Worm (Caenorhabditis elegans) whole organism, L2 larva: ENCODE results near the gene srg-64.

Experiments
- C34F6.9 ChIP-seq: fragments of 150-350 bp; optimal IDR thresholded peaks from 2 replicates; lab custom pipeline; 2014; ENCODE audit warnings: missing biosample characterization, missing genetic modification characterization
- F13H6.1 ChIP-seq: sonication (generic microtip); optimal IDR thresholded peaks from 2 replicates; lab custom pipeline; 2016; ENCODE audit warnings: missing genetic modification characterization, missing compliant biosample characterization
- R02D3.7 ChIP-seq: fragments of 150-350 bp; optimal IDR thresholded peaks from 2 replicates; lab custom pipeline; 2014; ENCODE audit warnings: missing biosample characterization, missing genetic modification characterization
- Y55F3AM.14 ChIP-seq: fragments of 200-800 bp; sonication (Bioruptor generic); optimal IDR thresholded peaks from 2 replicates; lab custom pipeline; 2018; ENCODE audit warnings: mild to moderate bottlenecking, missing genetic modification characterization, missing compliant biosample characterization
- ZK546.5 ChIP-seq: sonication (generic microtip); optimal IDR thresholded peaks from 2 replicates; lab custom pipeline; 2017; ENCODE audit warnings: missing biosample characterization, missing genetic modification characterization
- alr-1 ChIP-seq: fragments of 150-350 bp; optimal IDR thresholded peaks from 2 replicates; lab custom pipeline; 2014; ENCODE audit warnings: missing biosample characterization, missing genetic modification characterization
- aly-2 ChIP-seq: fragments of 150-350 bp; optimal IDR thresholded peaks from 2 replicates; lab custom pipeline; 2014; ENCODE audit warnings: missing biosample characterization, missing genetic modification characterization
- ama-1 ChIP-seq: fragments of 150-350 bp; optimal IDR thresholded peaks from 2 replicates; lab custom pipeline; 2018; ENCODE audit warnings: inconsistent platforms
- blmp-1 ChIP-seq: sonication (generic microtip); optimal IDR thresholded peaks from 2 replicates; lab custom pipeline; 2017; ENCODE audit warnings: missing genetic modification characterization, mild to moderate bottlenecking, missing compliant biosample characterization, antibody characterized with exemption, moderate library complexity; ENCODE audit not compliant: insufficient read depth
- ceh-16 ChIP-seq: fragments of 150-350 bp; optimal IDR thresholded peaks from 2 replicates; lab custom pipeline; 2014; ENCODE audit warnings: missing biosample characterization, missing genetic modification characterization
- ceh-82 ChIP-seq: fragments of 150-350 bp; optimal IDR thresholded peaks from 2 replicates; lab custom pipeline; 2014; ENCODE audit warnings: missing biosample characterization, missing genetic modification characterization
- crh-2 ChIP-seq: sonication (generic microtip); optimal IDR thresholded peaks from 2 replicates; lab custom pipeline; 2017; ENCODE audit warnings: missing biosample characterization, missing genetic modification characterization
- dmd-4 ChIP-seq: sonication (generic microtip); optimal IDR thresholded peaks from 2 replicates; lab custom pipeline; 2017; ENCODE audit warnings: missing biosample characterization, missing genetic modification characterization
- egl-27 ChIP-seq: sonication (generic microtip); optimal IDR thresholded peaks from 3 replicates; lab custom pipeline; 2017; ENCODE audit warnings: missing biosample characterization, missing genetic modification reagents, missing genetic modification characterization
- elt-1 ChIP-seq: fragments of 150-350 bp; optimal IDR thresholded peaks from 2 replicates; lab custom pipeline; 2014; ENCODE audit warnings: missing biosample characterization, missing genetic modification characterization
- elt-3 ChIP-seq: sonication (generic microtip); optimal IDR thresholded peaks from 2 replicates; lab custom pipeline; 2017; ENCODE audit warnings: missing biosample characterization, missing genetic modification characterization
- fos-1 ChIP-seq: fragments of 150-350 bp; optimal IDR thresholded peaks from 2 replicates; lab custom pipeline; 2014; ENCODE audit warnings: missing biosample characterization, missing genetic modification characterization
- gmeb-1 ChIP-seq: fragments of 150-350 bp; optimal IDR thresholded peaks from 2 replicates; lab custom pipeline; 2014; ENCODE audit warnings: missing biosample characterization, missing genetic modification characterization
- lin-11 ChIP-seq: fragments of 150-350 bp; sonication (generic microtip); optimal IDR thresholded peaks from 2 replicates; lab custom pipeline; 2014; ENCODE audit warnings: missing biosample characterization, missing genetic modification characterization, inconsistent platforms, mixed read lengths
- lin-13 ChIP-seq: fragments of 150-350 bp; optimal IDR thresholded peaks from 2 replicates; lab custom pipeline; 2014; ENCODE audit warnings: missing biosample characterization, missing genetic modification reagents, missing genetic modification characterization
- lin-39 ChIP-seq: fragments of 150-350 bp; optimal IDR thresholded peaks from 2 replicates; lab custom pipeline; 2014; ENCODE audit warnings: missing biosample characterization, missing genetic modification reagents, missing genetic modification characterization
- lsy-2 ChIP-seq, 2 experiments: fragments of 150-350 bp in 1 of 2; sonication (generic microtip) in 1 of 2; optimal IDR thresholded peaks; 2 replicates each; lab custom pipeline; 2014 to 2017; ENCODE audit warnings: missing biosample characterization in 2 of 2, missing genetic modification characterization in 2 of 2
- mab-5 ChIP-seq: fragments of 150-350 bp; optimal IDR thresholded peaks from 2 replicates; lab custom pipeline; 2014; ENCODE audit warnings: missing biosample characterization, missing genetic modification characterization
- mbf-1 ChIP-seq: sonication (generic microtip); optimal IDR thresholded peaks from 2 replicates; lab custom pipeline; 2017; ENCODE audit warnings: missing biosample characterization, missing genetic modification characterization
- mdl-1 ChIP-seq, 2 experiments: fragments of 150-350 bp in 1 of 2; sonication (generic microtip) in 1 of 2; optimal IDR thresholded peaks; 2 replicates each; lab custom pipeline; 2017; ENCODE audit warnings: missing biosample characterization in 2 of 2, missing genetic modification characterization in 2 of 2
- nhr-10 ChIP-seq: sonication (generic microtip); optimal IDR thresholded peaks from 2 replicates; lab custom pipeline; 2017; ENCODE audit warnings: missing biosample characterization, missing genetic modification characterization
- nhr-11 ChIP-seq: fragments of 150-350 bp; optimal IDR thresholded peaks from 2 replicates; lab custom pipeline; 2014; ENCODE audit warnings: missing biosample characterization, missing genetic modification characterization
- nhr-12 ChIP-seq: fragments of 150-350 bp; optimal IDR thresholded peaks from 2 replicates; lab custom pipeline; 2014; ENCODE audit warnings: missing biosample characterization, missing genetic modification characterization
- nhr-129 ChIP-seq: fragments of 150-350 bp; optimal IDR thresholded peaks from 2 replicates; lab custom pipeline; 2014; ENCODE audit warnings: missing biosample characterization, missing genetic modification characterization
- nhr-21 ChIP-seq: fragments of 150-350 bp; optimal IDR thresholded peaks from 2 replicates; lab custom pipeline; 2014; ENCODE audit warnings: missing biosample characterization, missing genetic modification characterization
- nhr-23 ChIP-seq: fragments of 150-350 bp; optimal IDR thresholded peaks from 2 replicates; lab custom pipeline; 2014; ENCODE audit warnings: missing biosample characterization, missing genetic modification reagents, missing genetic modification characterization
- nhr-237 ChIP-seq: fragments of 150-350 bp; optimal IDR thresholded peaks from 2 replicates; lab custom pipeline; 2014; ENCODE audit warnings: missing biosample characterization, missing genetic modification characterization
- nhr-25 ChIP-seq: fragments of 150-350 bp; sonication (generic microtip); optimal IDR thresholded peaks from 3 replicates; lab custom pipeline; 2014; ENCODE audit warnings: missing biosample characterization, missing genetic modification characterization
- nhr-6 ChIP-seq: fragments of 150-350 bp; optimal IDR thresholded peaks from 2 replicates; lab custom pipeline; 2014; ENCODE audit warnings: missing biosample characterization, missing genetic modification characterization
- nhr-77 ChIP-seq: fragments of 150-350 bp; optimal IDR thresholded peaks from 2 replicates; lab custom pipeline; 2014; ENCODE audit warnings: missing biosample characterization, missing genetic modification characterization
- peb-1 ChIP-seq: fragments of 150-350 bp; optimal IDR thresholded peaks from 2 replicates; lab custom pipeline; 2014; ENCODE audit warnings: missing biosample characterization, missing genetic modification characterization
- sem-4 ChIP-seq: fragments of 150-350 bp; optimal IDR thresholded peaks from 2 replicates; lab custom pipeline; 2014; ENCODE audit warnings: missing biosample characterization, missing genetic modification reagents, missing genetic modification characterization
- skn-1 ChIP-seq: sonication (generic microtip); optimal IDR thresholded peaks from 2 replicates; lab custom pipeline; 2017; ENCODE audit warnings: missing biosample characterization, missing genetic modification characterization
- sma-3 ChIP-seq: sonication (generic microtip); optimal IDR thresholded peaks from 2 replicates; lab custom pipeline; 2016; ENCODE audit warnings: missing genetic modification reagents, missing genetic modification characterization, missing compliant biosample characterization
- sma-9 ChIP-seq, 2 experiments: fragments of 150-350 bp in 1 of 2; sonication (generic microtip) in 1 of 2; optimal IDR thresholded peaks; 2 replicates each; lab custom pipeline; 2014 to 2016; ENCODE audit warnings: missing genetic modification characterization in 2 of 2, mild to moderate bottlenecking in 1 of 2, missing biosample characterization in 1 of 2, missing compliant biosample characterization in 1 of 2, missing genetic modification reagents in 1 of 2, moderate library complexity in 1 of 2
- snpc-4 ChIP-seq: fragments of 150-350 bp; optimal IDR thresholded peaks from 2 replicates; lab custom pipeline; 2014; ENCODE audit warnings: missing biosample characterization, missing genetic modification characterization
- unc-39 ChIP-seq: fragments of 150-350 bp; optimal IDR thresholded peaks from 2 replicates; lab custom pipeline; 2014; ENCODE audit warnings: missing biosample characterization, missing genetic modification characterization
- unc-55 ChIP-seq: fragments of 150-350 bp; sonication (generic microtip); optimal IDR thresholded peaks from 3 replicates; lab custom pipeline; 2014; ENCODE audit warnings: missing biosample characterization, missing genetic modification reagents, missing genetic modification characterization
- unc-62 ChIP-seq: fragments of 150-350 bp; optimal IDR thresholded peaks from 2 replicates; lab custom pipeline; 2014; ENCODE audit warnings: missing biosample characterization, missing genetic modification reagents, missing genetic modification characterization
- zag-1 ChIP-seq: fragments of 150-350 bp; optimal IDR thresholded peaks from 2 replicates; lab custom pipeline; 2014; ENCODE audit warnings: missing biosample characterization, missing genetic modification characterization
- ztf-1 ChIP-seq: fragments of 200-800 bp; sonication (Bioruptor generic); conservative IDR thresholded peaks from 2 replicates; pipeline ENCODE4 v1.3.6; 2022; ENCODE audit warnings: missing genetic modification characterization, missing compliant biosample characterization
- ztf-11 ChIP-seq: sonication (generic microtip); optimal IDR thresholded peaks from 2 replicates; lab custom pipeline; 2017; ENCODE audit warnings: missing biosample characterization, missing genetic modification characterization
- ztf-4 ChIP-seq: fragments of 150-350 bp; optimal IDR thresholded peaks from 2 replicates; lab custom pipeline; 2014; ENCODE audit warnings: missing biosample characterization, missing genetic modification characterization

Gene srg-64

ce11 chrX:15707913-15708312 is 32.5 kb downstream of the srg-64 start, which contains the start of gene nhr-48:
Gene nhr-48 (plus strand): TSS chrX:15708213.
- TF ChIP-seq nhr-77 (tag; lab: Kevin White, UChicago) (no peak), mbf-1 (tag; lab: Kevin White, UChicago) (no peak), lsy-2 (tag; optimal IDR thresholded peaks at IDR 0.05; lab: Kevin White, UChicago) (no peak), peb-1 (tag; lab: Kevin White, UChicago) (no peak), crh-2 (no peak), Y55F3AM.14 (no peak), skn-1 (tag; lab: Kevin White, UChicago) (no peak), zag-1 (tag; lab: Kevin White, UChicago) (no peak), nhr-23 (tag; lab: Kevin White, UChicago) (no peak), sma-3 (GFP tag; lab: Kevin White, UChicago) (no peak), egl-27 (tag; lab: Kevin White, UChicago) (no peak)

- TF ChIP-seq ZK546.5 (tag; lab: Kevin White, UChicago): no peak
- peak; percentile 42 for TF ChIP-seq nhr-10 (tag; lab: Kevin White, UChicago)
- peak; percentile 3 for TF ChIP-seq nhr-6 (tag; lab: Kevin White, UChicago)
- peak; percentile 78 for TF ChIP-seq fos-1 (tag; lab: Kevin White, UChicago)
- TF ChIP-seq lin-13 (GFP tag; lab: Kevin White, UChicago): peak; percentile 70
- no peak for TF ChIP-seq R02D3.7
- peak; percentile 78 for TF ChIP-seq sem-4 (tag; lab: Kevin White, UChicago)
- no peak for TF ChIP-seq nhr-11 (tag; lab: Kevin White, UChicago)
- no peak for TF ChIP-seq nhr-237 (tag; lab: Kevin White, UChicago)
- TF ChIP-seq ztf-11 (tag; lab: Kevin White, UChicago): no peak
- peak; percentile 9 for TF ChIP-seq ceh-82 (tag; lab: Kevin White, UChicago)
- TF ChIP-seq nhr-25 (tag; lab: Kevin White, UChicago): peak; percentile 51
- peak; percentile 25 for TF ChIP-seq sma-3 (GFP tag; lab: Kevin White, UChicago)
- TF ChIP-seq lin-39 (tag; lab: Kevin White, UChicago): no peak
- TF ChIP-seq ztf-4 (tag; lab: Kevin White, UChicago): peak; percentile 83
- TF ChIP-seq zag-1 (tag; lab: Kevin White, UChicago): peak; percentile 90
- TF ChIP-seq Y55F3AM.14: peak; percentile 88
- TF ChIP-seq nhr-21: peak; percentile 73
- peak; percentile 19 to 71 for TF ChIP-seq lsy-2 (tag; optimal IDR thresholded peaks at IDR 0.05; lab: Kevin White, UChicago)
- peak; percentile 76 for TF ChIP-seq C34F6.9 (tag; lab: Kevin White, UChicago)
- TF ChIP-seq crh-2: peak; percentile 62
- peak; percentile 18 for TF ChIP-seq ceh-16 (tag; lab: Kevin White, UChicago)
- TF ChIP-seq alr-1 (tag; lab: Kevin White, UChicago): no peak
- TF ChIP-seq ama-1: no peak
- peak; percentile 92 for TF ChIP-seq nhr-129 (tag; lab: Kevin White, UChicago)
- peak; percentile 78 for TF ChIP-seq lin-11 (tag; lab: Kevin White, UChicago)
- peak; percentile 84 to 89 for TF ChIP-seq mdl-1 (tag; optimal IDR thresholded peaks at IDR 0.05; lab: Kevin White, UChicago)
- no peak for TF ChIP-seq ztf-1 (GFP tag; lab: Robert Waterston, UW)
- no peak for TF ChIP-seq mbf-1 (tag; lab: Kevin White, UChicago)
- TF ChIP-seq nhr-23 (tag; lab: Kevin White, UChicago): no peak
- no peak for TF ChIP-seq elt-3 (tag; lab: Kevin White, UChicago)
- TF ChIP-seq gmeb-1 (tag; lab: Kevin White, UChicago): peak; percentile 32
- TF ChIP-seq nhr-12: peak; percentile 1
- no peak for TF ChIP-seq skn-1 (tag; lab: Kevin White, UChicago)
- no peak for TF ChIP-seq unc-39 (tag; lab: Kevin White, UChicago)
- TF ChIP-seq F13H6.1 (tag; lab: Kevin White, UChicago): peak; percentile 98
- no peak for TF ChIP-seq blmp-1 (tag; lab: Kevin White, UChicago)
- no peak for TF ChIP-seq nhr-77 (tag; lab: Kevin White, UChicago)
- peak; percentile 88 for TF ChIP-seq egl-27 (tag; lab: Kevin White, UChicago)
- no peak for TF ChIP-seq aly-2
- TF ChIP-seq unc-55 (GFP tag; lab: Kevin White, UChicago): peak; percentile 86
- TF ChIP-seq snpc-4: peak; percentile 2
- peak; percentile 73 for TF ChIP-seq mab-5
- no peak for TF ChIP-seq elt-1 (tag; lab: Kevin White, UChicago)
- TF ChIP-seq dmd-4 (tag; lab: Kevin White, UChicago): no peak
- TF ChIP-seq sma-9 (GFP tag; optimal IDR thresholded peaks at IDR 0.05; lab: Kevin White, UChicago): peak; percentile 98
- TF ChIP-seq sma-9 (tag; optimal IDR thresholded peaks at IDR 0.05; lab: Kevin White, UChicago): peak; percentile 83
- TF ChIP-seq unc-62 (GFP tag; lab: Kevin White, UChicago): no peak
- TF ChIP-seq peb-1 (tag; lab: Kevin White, UChicago): no peak
These were observed 33.0 kb downstream of the srg-64 start for ce11 chrX:15707366-15707892.
